Worm (Caenorhabditis elegans): ENCODE results near the gene nol-56.

DNA sequence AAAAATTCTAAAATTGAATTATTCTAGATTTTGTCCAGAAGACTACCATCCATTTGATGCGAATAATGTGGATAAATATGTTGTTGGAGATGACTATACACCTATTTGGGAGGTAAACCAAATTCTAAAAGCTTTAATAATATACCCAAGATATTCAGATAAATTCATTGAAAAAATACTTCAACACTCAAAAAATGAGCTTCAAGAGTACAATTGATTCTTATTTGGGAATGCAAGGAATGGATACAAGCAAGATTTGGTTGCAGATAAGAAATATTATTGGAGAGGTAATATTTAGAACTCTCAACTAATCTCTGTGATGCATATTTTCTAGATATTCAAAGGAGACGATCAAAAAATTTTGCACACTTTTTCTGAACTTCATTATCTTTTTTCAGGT lies 7.4 kb upstream of the nol-56 start:
- TF ChIP-seq T22C8.4 (GFP tag; IDR thresholded peaks at IDR 0.05) (no peak), ztf-29 (GFP tag; IDR thresholded peaks at IDR 0.05) (no peak), klf-2 (GFP tag; conservative IDR thresholded peaks at IDR 0.05) (no peak), ref-1 (GFP tag; conservative IDR thresholded peaks at IDR 0.05) (no peak), cog-1 (tag; optimal IDR thresholded peaks at IDR 0.05) (no peak), ztf-23 (GFP tag; IDR thresholded peaks at IDR 0.05) (no peak)
